Worm (Caenorhabditis elegans) whole organism, L1 larva: ENCODE measurements around the gene srd-36.
A peak's percentile ranks its signal among the peaks of the same experiment; 100 is the strongest.

Experiments
- C04F5.9 ChIP-seq: sonication (generic microtip); optimal IDR thresholded peaks from 2 replicates; lab custom pipeline; 2016; ENCODE audit warnings: missing genetic modification characterization, missing compliant biosample characterization
- C16A3.4 ChIP-seq: fragments of 150-350 bp; optimal IDR thresholded peaks from 2 replicates; lab custom pipeline; 2014; ENCODE audit warnings: missing biosample characterization, missing genetic modification characterization
- Y116A8C.19 ChIP-seq: sonication (generic microtip); optimal IDR thresholded peaks from 2 replicates; lab custom pipeline; 2016; ENCODE audit warnings: missing compliant biosample characterization, missing genetic modification characterization, borderline replicate concordance
- aha-1 ChIP-seq: fragments of 150-350 bp; optimal IDR thresholded peaks from 2 replicates; lab custom pipeline; 2014; ENCODE audit warnings: missing biosample characterization, missing genetic modification characterization
- alr-1 ChIP-seq: fragments of 200-800 bp; sonication (Bioruptor generic); optimal IDR thresholded peaks from 2 replicates; lab custom pipeline; 2018; ENCODE audit warnings: borderline replicate concordance, mild to moderate bottlenecking, missing genetic modification characterization, missing compliant biosample characterization
- aly-2 ChIP-seq: fragments of 150-350 bp; optimal IDR thresholded peaks from 2 replicates; lab custom pipeline; 2014; ENCODE audit warnings: missing biosample characterization, missing genetic modification characterization
- ceh-63 ChIP-seq: fragments of 200-800 bp; sonication (Bioruptor generic); optimal IDR thresholded peaks from 2 replicates; lab custom pipeline; 2018; ENCODE audit warnings: mild to moderate bottlenecking, missing genetic modification characterization, missing compliant biosample characterization
- ceh-90 ChIP-seq: sonication (generic microtip); optimal IDR thresholded peaks from 2 replicates; lab custom pipeline; 2016; ENCODE audit warnings: missing genetic modification characterization, missing compliant biosample characterization
- ces-1 ChIP-seq: fragments of 150-350 bp; optimal IDR thresholded peaks from 2 replicates; lab custom pipeline; 2014; ENCODE audit warnings: missing biosample characterization, missing genetic modification reagents, missing genetic modification characterization
- dsc-1 ChIP-seq: sonication (generic microtip); optimal IDR thresholded peaks from 2 replicates; lab custom pipeline; 2016; ENCODE audit warnings: mild to moderate bottlenecking, missing genetic modification characterization, missing compliant biosample characterization
- efl-1 ChIP-seq, 4 experiments: fragments of 150-350 bp; optimal IDR thresholded peaks in 3 of 4; peaks in 1 of 4; 1 replicate in 1 of 4; 2 replicates in 3 of 4; lab custom pipeline; 2014; ENCODE audit warnings: missing biosample characterization in 2 of 4, missing genetic modification characterization in 2 of 4, missing genetic modification reagents in 2 of 4
- efl-3 ChIP-seq: fragments of 200-800 bp; sonication (Bioruptor generic); optimal IDR thresholded peaks from 2 replicates; lab custom pipeline; 2018; ENCODE audit warnings: mild to moderate bottlenecking, missing genetic modification characterization, missing compliant biosample characterization
- elt-2 ChIP-seq: sonication (generic microtip); optimal IDR thresholded peaks from 2 replicates; lab custom pipeline; 2016; ENCODE audit warnings: missing genetic modification characterization, mild to moderate bottlenecking, inconsistent platforms, missing compliant biosample characterization, missing genetic modification reagents
- fkh-10 ChIP-seq: sonication (generic microtip); optimal IDR thresholded peaks from 2 replicates; lab custom pipeline; 2017; ENCODE audit warnings: missing biosample characterization, missing genetic modification reagents, missing genetic modification characterization
- fkh-4 ChIP-seq: sonication (generic microtip); optimal IDR thresholded peaks from 2 replicates; lab custom pipeline; 2016; ENCODE audit warnings: missing compliant biosample characterization, missing genetic modification characterization, borderline replicate concordance
- fos-1 ChIP-seq: fragments of 150-350 bp; optimal IDR thresholded peaks from 2 replicates; lab custom pipeline; 2014; ENCODE audit warnings: missing biosample characterization, missing genetic modification characterization
- grh-1 ChIP-seq: fragments of 200-800 bp; sonication (Bioruptor generic); IDR thresholded peaks from 2 replicates; pipeline ENCODE4 v1.3.6; 2022; ENCODE audit warnings: missing genetic modification reagents, missing genetic modification characterization, missing compliant biosample characterization
- hlh-17 ChIP-seq: fragments of 200-800 bp; sonication (Bioruptor generic); optimal IDR thresholded peaks from 2 replicates; lab custom pipeline; 2018; ENCODE audit warnings: missing genetic modification characterization, mild to moderate bottlenecking, missing compliant biosample characterization, moderate library complexity, borderline replicate concordance
- hlh-4 ChIP-seq: sonication (generic microtip); optimal IDR thresholded peaks from 2 replicates; lab custom pipeline; 2016; ENCODE audit warnings: mild to moderate bottlenecking, missing genetic modification characterization, missing compliant biosample characterization
- hpl-2 ChIP-seq: fragments of 150-350 bp; optimal IDR thresholded peaks from 2 replicates; lab custom pipeline; 2014; ENCODE audit warnings: missing biosample characterization, missing genetic modification reagents, missing genetic modification characterization
- irx-1 ChIP-seq: sonication (generic microtip); optimal IDR thresholded peaks from 2 replicates; lab custom pipeline; 2016; ENCODE audit warnings: missing genetic modification characterization, missing compliant biosample characterization
- isw-1 ChIP-seq: fragments of 200-800 bp; sonication (Bioruptor generic); IDR thresholded peaks from 2 replicates; pipeline ENCODE4 v1.3.6; 2022; ENCODE audit warnings: missing genetic modification characterization, missing compliant biosample characterization
- lin-14 ChIP-seq: fragments of 200-800 bp; sonication (Bioruptor generic); optimal IDR thresholded peaks from 2 replicates; lab custom pipeline; 2018; ENCODE audit warnings: mild to moderate bottlenecking, missing genetic modification characterization, moderate library complexity, missing compliant biosample characterization
- lin-15B ChIP-seq: fragments of 150-350 bp; sonication (generic microtip); optimal IDR thresholded peaks from 3 replicates; lab custom pipeline; 2014; ENCODE audit warnings: missing biosample characterization, missing genetic modification characterization
- lin-35 ChIP-seq, 2 experiments: fragments of 150-350 bp; optimal IDR thresholded peaks; 2 replicates each; lab custom pipeline; 2014; ENCODE audit warnings: missing biosample characterization in 2 of 2, missing genetic modification characterization in 2 of 2, missing genetic modification reagents in 2 of 2
- mdl-1 ChIP-seq, 2 experiments: fragments of 150-350 bp; optimal IDR thresholded peaks; 2 replicates each; lab custom pipeline; 2014 to 2017; ENCODE audit warnings: missing biosample characterization in 2 of 2, missing genetic modification characterization in 2 of 2, inconsistent platforms in 1 of 2
- mep-1 ChIP-seq: fragments of 150-350 bp; optimal IDR thresholded peaks from 2 replicates; lab custom pipeline; 2014; ENCODE audit warnings: missing biosample characterization, missing genetic modification characterization
- nhr-19 ChIP-seq: fragments of 200-800 bp; sonication (Bioruptor generic); conservative IDR thresholded peaks from 2 replicates; pipeline ENCODE4 v1.3.6; 2022; ENCODE audit warnings: missing genetic modification characterization, missing compliant biosample characterization
- nhr-20 ChIP-seq: sonication (generic microtip); optimal IDR thresholded peaks from 2 replicates; lab custom pipeline; 2016; ENCODE audit warnings: mild to moderate bottlenecking, missing genetic modification characterization, missing compliant biosample characterization
- nhr-237 ChIP-seq: fragments of 150-350 bp; optimal IDR thresholded peaks from 2 replicates; lab custom pipeline; 2014; ENCODE audit warnings: missing biosample characterization, missing genetic modification characterization
- nhr-28 ChIP-seq: fragments of 150-350 bp; optimal IDR thresholded peaks from 2 replicates; lab custom pipeline; 2014; ENCODE audit warnings: missing biosample characterization, missing genetic modification characterization
- nhr-47 ChIP-seq: sonication (generic microtip); optimal IDR thresholded peaks from 2 replicates; lab custom pipeline; 2016; ENCODE audit warnings: mild to moderate bottlenecking, missing genetic modification characterization, moderate library complexity, missing compliant biosample characterization
- nhr-76 ChIP-seq: sonication (generic microtip); optimal IDR thresholded peaks from 2 replicates; lab custom pipeline; 2017; ENCODE audit warnings: missing biosample characterization, missing genetic modification characterization
- nhr-77 ChIP-seq: fragments of 150-350 bp; optimal IDR thresholded peaks from 2 replicates; lab custom pipeline; 2014; ENCODE audit warnings: missing biosample characterization, missing genetic modification characterization
- nhr-84 ChIP-seq: sonication (generic microtip); optimal IDR thresholded peaks from 2 replicates; lab custom pipeline; 2017; ENCODE audit warnings: missing biosample characterization, missing genetic modification characterization
- pag-3 ChIP-seq: sonication (generic microtip); optimal IDR thresholded peaks from 2 replicates; lab custom pipeline; 2017; ENCODE audit warnings: missing genetic modification characterization, mild to moderate bottlenecking, missing compliant biosample characterization, antibody characterized with exemption, borderline replicate concordance; ENCODE audit not compliant: insufficient read depth
- skn-1 ChIP-seq: fragments of 150-350 bp; optimal IDR thresholded peaks from 2 replicates; lab custom pipeline; 2014; ENCODE audit warnings: missing biosample characterization, missing genetic modification characterization
- snu-23 ChIP-seq: sonication (generic microtip); optimal IDR thresholded peaks from 2 replicates; lab custom pipeline; 2016; ENCODE audit warnings: missing genetic modification characterization, missing compliant biosample characterization
- sox-4 ChIP-seq: sonication (generic microtip); optimal IDR thresholded peaks from 2 replicates; lab custom pipeline; 2016; ENCODE audit warnings: missing genetic modification characterization, missing compliant biosample characterization
- sptf-1 ChIP-seq: fragments of 150-350 bp; optimal IDR thresholded peaks from 2 replicates; lab custom pipeline; 2014; ENCODE audit warnings: missing biosample characterization, missing genetic modification characterization
- tbx-2 ChIP-seq: sonication (generic microtip); optimal IDR thresholded peaks from 2 replicates; lab custom pipeline; 2016; ENCODE audit warnings: missing genetic modification characterization, missing compliant biosample characterization
- tlp-1 ChIP-seq: fragments of 150-350 bp; optimal IDR thresholded peaks from 2 replicates; lab custom pipeline; 2014; ENCODE audit warnings: missing biosample characterization, missing genetic modification characterization
- unc-30 ChIP-seq: sonication (generic microtip); optimal IDR thresholded peaks from 2 replicates; lab custom pipeline; 2017; ENCODE audit warnings: missing biosample characterization, missing genetic modification characterization
- unc-86 ChIP-seq: sonication (generic microtip); optimal IDR thresholded peaks from 2 replicates; lab custom pipeline; 2016; ENCODE audit warnings: missing genetic modification characterization, missing compliant biosample characterization
- vab-15 ChIP-seq: sonication (generic microtip); optimal IDR thresholded peaks from 2 replicates; lab custom pipeline; 2017; ENCODE audit warnings: missing genotype, mild to moderate bottlenecking, missing genetic modification characterization, missing compliant biosample characterization
- zag-1 ChIP-seq: fragments of 150-350 bp; optimal IDR thresholded peaks from 2 replicates; lab custom pipeline; 2014; ENCODE audit warnings: missing biosample characterization, missing genetic modification characterization
- zip-4 ChIP-seq: fragments of 200-800 bp; sonication (Bioruptor generic); optimal IDR thresholded peaks from 2 replicates; lab custom pipeline; 2018; ENCODE audit warnings: mild to moderate bottlenecking, missing genetic modification characterization, moderate library complexity, missing compliant biosample characterization
- ztf-11 ChIP-seq, 2 experiments: sonication (generic microtip); optimal IDR thresholded peaks; 2 replicates each; lab custom pipeline; 2016 to 2017; ENCODE audit warnings: missing genetic modification characterization in 2 of 2, missing biosample characterization in 1 of 2, missing compliant biosample characterization in 1 of 2

The srd-36 gene

DNA sequence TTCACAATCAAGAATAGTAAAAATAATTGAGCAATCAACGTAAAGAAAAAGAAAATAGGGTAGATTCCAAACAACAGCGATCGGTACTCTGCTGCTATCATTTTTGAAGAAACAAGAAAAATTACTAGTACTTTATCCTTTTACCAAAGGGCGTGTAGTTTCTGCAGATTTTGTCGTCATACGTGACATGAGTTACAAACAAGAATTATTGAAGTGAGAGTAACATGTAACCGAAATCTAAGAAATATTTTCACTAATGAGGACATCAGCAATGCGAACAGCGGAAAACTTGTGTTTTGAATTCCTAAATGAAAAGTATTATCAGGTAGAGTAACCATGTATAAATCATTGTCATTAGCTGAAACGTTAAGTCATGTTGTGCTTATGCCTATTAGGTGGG, at the start of gene srd-36:
Gene srd-36, minus strand, starts transcription at position 101 of the 400 bp plus-strand sequence.
- TF ChIP-seq sox-4 (tag; lab: Kevin White, UChicago) (no peak), nhr-76 (no peak), alr-1 (tag; lab: Kevin White, UChicago) (no peak), Y116A8C.19 (no peak), ces-1 (GFP tag; lab: Kevin White, UChicago) (no peak), hpl-2 (no peak), dsc-1 (tag; lab: Kevin White, UChicago) (no peak), mdl-1 (tag; optimal IDR thresholded peaks at IDR 0.05; lab: Kevin White, UChicago) (no peak), zip-4 (GFP tag; lab: Kevin White, UChicago) (no peak), nhr-20 (tag; lab: Kevin White, UChicago) (no peak), vab-15 (tag; lab: Kevin White, UChicago) (no peak), nhr-19 (no peak)

ce11 chrX:13341853-13342252, 47.3 kb upstream of the srd-36 start:
- no peak for TF ChIP-seq efl-1 (optimal IDR thresholded peaks at IDR 0.05; lab: Kevin White, UChicago)
- TF ChIP-seq efl-1 (GFP tag; optimal IDR thresholded peaks at IDR 0.05 in 1 of 2; lab: Kevin White, UChicago), result peak in 1 of 2 experiments; percentile 71
- TF ChIP-seq ztf-11 (tag; optimal IDR thresholded peaks at IDR 0.05; lab: Kevin White, UChicago), result no peak
- peak; percentile 42 for TF ChIP-seq elt-2 (tag; lab: Kevin White, UChicago)

DNA sequence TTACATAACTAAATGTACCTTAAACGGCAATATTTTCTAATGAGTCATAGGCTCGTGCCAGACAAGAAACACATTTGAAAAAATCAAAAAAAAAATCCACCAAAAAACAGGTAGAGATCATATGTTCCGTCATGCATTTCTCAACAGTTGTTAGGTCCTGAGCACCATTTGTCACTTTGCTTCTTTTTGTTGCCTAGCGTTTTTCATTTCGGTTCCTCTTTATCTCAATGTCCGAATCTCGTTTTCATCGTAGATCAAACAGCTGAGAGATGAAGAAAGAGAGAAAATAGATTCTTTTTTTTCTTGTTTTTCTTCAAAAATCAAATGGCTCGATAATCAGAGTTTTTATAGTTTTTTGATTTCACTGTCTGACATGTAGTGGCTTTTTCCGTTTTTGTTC, 46.4 kb upstream of the srd-36 start:
- TF ChIP-seq nhr-77, result no peak
- no peak for TF ChIP-seq tlp-1 (tag; lab: Kevin White, UChicago)
- TF ChIP-seq aha-1 (tag; lab: Kevin White, UChicago), result no peak
- no peak for TF ChIP-seq alr-1 (tag; lab: Kevin White, UChicago)
- no peak for TF ChIP-seq unc-86 (tag; lab: Kevin White, UChicago)
- no peak for TF ChIP-seq aly-2 (tag; lab: Kevin White, UChicago)
- no peak for TF ChIP-seq lin-35 (GFP tag; optimal IDR thresholded peaks at IDR 0.05; lab: Kevin White, UChicago)
- no peak for TF ChIP-seq C16A3.4
- peak; percentile 59 for TF ChIP-seq snu-23 (GFP tag; lab: Kevin White, UChicago)
- no peak for TF ChIP-seq fkh-10 (GFP tag; lab: Kevin White, UChicago)
- TF ChIP-seq mep-1 (tag; lab: Kevin White, UChicago), result no peak
- TF ChIP-seq hlh-17 (GFP tag; lab: Kevin White, UChicago), result no peak
- TF ChIP-seq fkh-4 (tag; lab: Kevin White, UChicago), result no peak
- TF ChIP-seq sptf-1, result no peak
- no peak for TF ChIP-seq Y116A8C.19
- TF ChIP-seq ces-1 (GFP tag; lab: Kevin White, UChicago), result no peak
- TF ChIP-seq hpl-2, result no peak
- TF ChIP-seq grh-1 (GFP tag; lab: Robert Waterston, UW), result no peak
- TF ChIP-seq skn-1 (tag; lab: Kevin White, UChicago), result no peak
- TF ChIP-seq efl-1 (optimal IDR thresholded peaks at IDR 0.05; lab: Kevin White, UChicago), result no peak
- TF ChIP-seq efl-1 (GFP tag; optimal IDR thresholded peaks at IDR 0.05 in 1 of 2; lab: Kevin White, UChicago), result no peak
- peak in 1 of 2 experiments; percentile 25 for TF ChIP-seq mdl-1 (tag; optimal IDR thresholded peaks at IDR 0.05; lab: Kevin White, UChicago)
- TF ChIP-seq nhr-76, result no peak
- TF ChIP-seq zag-1 (tag; lab: Kevin White, UChicago), result no peak
- no peak for TF ChIP-seq C04F5.9
- TF ChIP-seq nhr-84 (tag; lab: Kevin White, UChicago), result no peak
- no peak for TF ChIP-seq isw-1 (GFP tag; lab: Robert Waterston, UW)
- TF ChIP-seq tbx-2 (tag; lab: Kevin White, UChicago), result no peak
- no peak for TF ChIP-seq fos-1 (tag; lab: Kevin White, UChicago)
- TF ChIP-seq irx-1 (tag; lab: Kevin White, UChicago), result no peak
- no peak for TF ChIP-seq nhr-237 (tag; lab: Kevin White, UChicago)
- no peak for TF ChIP-seq ceh-90 (tag; lab: Kevin White, UChicago)
- TF ChIP-seq hlh-4 (tag; lab: Kevin White, UChicago), result no peak
- TF ChIP-seq ceh-63, result no peak
- no peak for TF ChIP-seq efl-3 (GFP tag; lab: Kevin White, UChicago)
- TF ChIP-seq lin-14, result peak; percentile 81
- peak; percentile 64 for TF ChIP-seq pag-3 (tag; lab: Kevin White, UChicago)
- no peak for TF ChIP-seq lin-15B (tag; lab: Kevin White, UChicago)
- no peak for TF ChIP-seq nhr-47 (tag; lab: Kevin White, UChicago)
- TF ChIP-seq unc-30 (tag; lab: Kevin White, UChicago), result no peak
- TF ChIP-seq nhr-28 (tag; lab: Kevin White, UChicago), result no peak
